Worm (Caenorhabditis elegans): ENCODE measurements around the gene C38H2.3.

The C38H2.3 gene

ce11 chrIII:10344762-10345161 lies 41.6 kb downstream of the C38H2.3 start:
- TF ChIP-seq unc-62 (GFP tag; optimal IDR thresholded peaks at IDR 0.05) (peak; percentile 63), nhr-2 (tag; optimal IDR thresholded peaks at IDR 0.05) (peak; percentile 5), lin-13 (tag; optimal IDR thresholded peaks at IDR 0.05) (no peak), elt-1 (tag; optimal IDR thresholded peaks at IDR 0.05; ENCODE audit: borderline replicate concordance, insufficient read depth) (peak; percentile 83)

ce11 chrIII:10341758-10342157 lies 44.6 kb downstream of the C38H2.3 start, which contains the start of gene tbx-9:
Gene tbx-9, minus strand, starts transcription at chrIII:10341858.
- TF ChIP-seq elt-3 (tag; optimal IDR thresholded peaks at IDR 0.05) (no peak), lin-32 (GFP tag; optimal IDR thresholded peaks at IDR 0.05) (no peak), nhr-237 (tag; optimal IDR thresholded peaks at IDR 0.05) (no peak), ceh-39 (tag; optimal IDR thresholded peaks at IDR 0.05) (no peak), ztf-11 (tag; optimal IDR thresholded peaks at IDR 0.05) (no peak)

- no peak for TF ChIP-seq tbx-8 (GFP tag; optimal IDR thresholded peaks at IDR 0.05)
- TF ChIP-seq unc-62 (GFP tag; optimal IDR thresholded peaks at IDR 0.05), result no peak
- TF ChIP-seq nhr-2 (tag; optimal IDR thresholded peaks at IDR 0.05), result no peak
- TF ChIP-seq blmp-1 (tag; optimal IDR thresholded peaks at IDR 0.05), result no peak
Measured at ce11 chrIII:10339949-10340348, 46.4 kb downstream of the C38H2.3 start.

- TF ChIP-seq snpc-4 (tag; optimal IDR thresholded peaks at IDR 0.05), result no peak
- TF ChIP-seq unc-120 (tag; optimal IDR thresholded peaks at IDR 0.05; ENCODE audit: poor library complexity, severe bottlenecking), result no peak
- TF ChIP-seq bed-3 (GFP tag; optimal IDR thresholded peaks at IDR 0.05), result no peak
- no peak for TF ChIP-seq pha-4 (tag; optimal IDR thresholded peaks at IDR 0.05)
- TF ChIP-seq zip-8 (tag; optimal IDR thresholded peaks at IDR 0.05), result peak; percentile 89
Measured at ce11 chrIII:10338992-10339852, 47.2 kb downstream of the C38H2.3 start.

ce11 chrIII:10337508-10338166 lies 48.7 kb downstream of the C38H2.3 start, which contains the start of gene ttr-15:
Gene ttr-15, plus strand, starts transcription at chrIII:10337847.
- no peak for TF ChIP-seq drap-1 (GFP tag; optimal IDR thresholded peaks at IDR 0.05)
- TF ChIP-seq nhr-12 (tag; optimal IDR thresholded peaks at IDR 0.05), result no peak
- TF ChIP-seq sem-2 (GFP tag; optimal IDR thresholded peaks at IDR 0.05), result no peak
- no peak for TF ChIP-seq ham-2 (GFP tag; optimal IDR thresholded peaks at IDR 0.05)

ce11 chrIII:10336109-10336508 lies 50.3 kb downstream of the C38H2.3 start:
- TF ChIP-seq hlh-1 (tag; optimal IDR thresholded peaks at IDR 0.05), result no peak
- TF ChIP-seq M03D4.4 (tag; optimal IDR thresholded peaks at IDR 0.05), result no peak
- TF ChIP-seq mls-2 (tag; optimal IDR thresholded peaks at IDR 0.05), result no peak
- no peak for TF ChIP-seq lin-13 (tag; optimal IDR thresholded peaks at IDR 0.05)
- no peak for TF ChIP-seq elt-1 (tag; optimal IDR thresholded peaks at IDR 0.05; ENCODE audit: borderline replicate concordance, insufficient read depth)
